Worm (Caenorhabditis elegans): Measurements from ENCODE around the gene nlp-55.

The nlp-55 gene

ce11 chrII:8326228-8326960 is 31.2 kb upstream of the nlp-55 start (continued):
- no peak for TF ChIP-seq cebp-1 (GFP tag; IDR thresholded peaks at IDR 0.05)
- TF ChIP-seq cebp-1 (tag; optimal IDR thresholded peaks at IDR 0.05): peak; percentile 18
- TF ChIP-seq snpc-3.4 (tag; optimal IDR thresholded peaks at IDR 0.05): peak; percentile 67
- TF ChIP-seq B0336.3 (GFP tag; IDR thresholded peaks at IDR 0.05): peak; percentile 43; the same call in 1 of the 2 replicates
- 0 out of 2 replicates have a peak, but pooled peaks have one; percentile 42 for TF ChIP-seq rcor-1 (GFP tag; IDR thresholded peaks at IDR 0.05)
- TF ChIP-seq die-1 (tag; optimal IDR thresholded peaks at IDR 0.05): no peak
- TF ChIP-seq ztf-3 (GFP tag; optimal IDR thresholded peaks at IDR 0.05): no peak
- TF ChIP-seq lin-26 (GFP tag; IDR thresholded peaks at IDR 0.05): 0 out of 2 replicates have a peak, but pooled peaks have one; percentile 30
- TF ChIP-seq F22D6.2 (tag; optimal IDR thresholded peaks at IDR 0.05): no peak
- TF ChIP-seq gei-17 (GFP tag; optimal IDR thresholded peaks at IDR 0.05): no peak
- TF ChIP-seq ekl-4 (GFP tag; IDR thresholded peaks at IDR 0.05): no peak
- TF ChIP-seq sdz-38 (tag; optimal IDR thresholded peaks at IDR 0.05): no peak
- TF ChIP-seq lsl-1 (GFP tag; optimal IDR thresholded peaks at IDR 0.05): peak; percentile 3
- TF ChIP-seq zim-3 (tag; optimal IDR thresholded peaks at IDR 0.05): no peak
- no peak for TF ChIP-seq mxl-1 (tag; optimal IDR thresholded peaks at IDR 0.05)
- TF ChIP-seq somi-1 (GFP tag; optimal IDR thresholded peaks at IDR 0.05): no peak
- TF ChIP-seq nhr-27 (tag; optimal IDR thresholded peaks at IDR 0.05): no peak
- no peak for TF ChIP-seq him-1 (tag; optimal IDR thresholded peaks at IDR 0.05)
- TF ChIP-seq tbx-9 (tag; optimal IDR thresholded peaks at IDR 0.05; ENCODE audit: borderline replicate concordance): no peak
- TF ChIP-seq nfyb-1 (GFP tag; IDR thresholded peaks at IDR 0.05): 0 out of 2 replicates have a peak, but pooled peaks have one; percentile 56
- TF ChIP-seq madf-10 (tag; optimal IDR thresholded peaks at IDR 0.05): no peak
- peak; percentile 37; the same call in 1 of the 2 replicates for TF ChIP-seq D2030.7 (GFP tag; IDR thresholded peaks at IDR 0.05)
- no peak for TF ChIP-seq mcd-1 (GFP tag; IDR thresholded peaks at IDR 0.05)
- TF ChIP-seq efl-1 (GFP tag; optimal IDR thresholded peaks at IDR 0.05): no peak
- TF ChIP-seq xnd-1 (tag; optimal IDR thresholded peaks at IDR 0.05): peak; percentile 2
- peak; percentile 73 for TF ChIP-seq hrde-1 (tag; optimal IDR thresholded peaks at IDR 0.05; ENCODE audit: borderline replicate concordance)
- peak; percentile 78 for TF ChIP-seq F49E8.2 (tag; optimal IDR thresholded peaks at IDR 0.05; ENCODE audit: insufficient read depth)
- TF ChIP-seq attf-5 (GFP tag; optimal IDR thresholded peaks at IDR 0.05): peak; percentile 2
- TF ChIP-seq aptf-2 (GFP tag; conservative IDR thresholded peaks at IDR 0.05): no peak
- peak; percentile 10 for TF ChIP-seq hmg-1.2 (GFP tag; IDR thresholded peaks at IDR 0.05)
- peak; percentile 49; the same call in 1 of the 2 replicates for TF ChIP-seq madf-6 (GFP tag; IDR thresholded peaks at IDR 0.05)
- no peak for TF ChIP-seq egrh-3 (GFP tag; IDR thresholded peaks at IDR 0.05)
- TF ChIP-seq lag-1 (GFP tag; IDR thresholded peaks at IDR 0.05): no peak
- peak; percentile 5 for TF ChIP-seq snpc-4 (GFP tag; optimal IDR thresholded peaks at IDR 0.05)
- TF ChIP-seq snpc-4 (tag; optimal IDR thresholded peaks at IDR 0.05): peak in 1 of 4 experiments; percentile 17
- no peak for TF ChIP-seq sea-2 (GFP tag; IDR thresholded peaks at IDR 0.05)
- TF ChIP-seq egl-44 (GFP tag; IDR thresholded peaks at IDR 0.05): no peak
- 0 out of 2 replicates have a peak, but pooled peaks have one; percentile 5 for TF ChIP-seq C17E4.6 (GFP tag; IDR thresholded peaks at IDR 0.05)
- TF ChIP-seq lin-40 (tag; optimal IDR thresholded peaks at IDR 0.05): no peak
- TF ChIP-seq dpl-1 (GFP tag; optimal IDR thresholded peaks at IDR 0.05): no peak
- TF ChIP-seq hlh-26 (GFP tag; conservative IDR thresholded peaks at IDR 0.05): no peak
- peak; percentile 38 for TF ChIP-seq unc-130 (GFP tag; optimal IDR thresholded peaks at IDR 0.05)

Measured in whole organism, young adult.